Worm (Caenorhabditis elegans): ENCODE measurements around the gene F17C11.26.

F17C11.26 gene

DNA sequence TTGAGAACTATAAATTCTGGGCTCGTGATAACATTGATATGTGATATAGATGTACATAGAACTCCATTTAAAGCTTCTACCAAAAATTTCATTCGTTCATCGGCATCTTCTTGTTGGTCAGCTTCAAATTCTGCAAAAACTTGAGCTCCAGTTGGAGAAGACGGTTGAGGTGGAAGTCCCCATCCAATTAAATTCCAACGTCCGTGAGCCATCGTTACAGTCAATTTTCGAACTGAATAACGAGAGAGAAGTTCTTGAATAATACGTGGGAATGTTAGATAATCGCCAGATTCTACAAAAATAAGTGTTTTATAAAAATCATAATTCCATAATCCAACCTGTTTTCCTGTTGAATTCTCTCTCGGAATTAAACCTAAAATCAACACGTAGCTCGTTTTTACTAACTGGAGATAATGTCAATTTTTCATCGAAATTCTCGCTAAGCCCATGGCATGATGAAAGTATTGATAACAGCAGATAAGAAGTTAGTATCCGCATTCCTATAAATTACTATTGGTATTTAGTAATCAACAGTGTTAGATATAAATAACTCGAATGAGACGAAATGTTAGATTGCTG is 17.2 kb downstream of the F17C11.26 start, which contains the start of gene pigt-1 (continued):
- TF ChIP-seq dpl-1 (GFP tag; optimal IDR thresholded peaks at IDR 0.05) (no peak), lin-1 (GFP tag; IDR thresholded peaks at IDR 0.05) (no peak), hlh-11 (tag; optimal IDR thresholded peaks at IDR 0.05) (peak; percentile 5), duxl-1 (tag; optimal IDR thresholded peaks at IDR 0.05; ENCODE audit: poor library complexity) (no peak), dmd-8 (GFP tag; IDR thresholded peaks at IDR 0.05) (no peak), ztf-11 (tag; optimal IDR thresholded peaks at IDR 0.05) (no peak), dmd-9 (GFP tag; IDR thresholded peaks at IDR 0.05) (no peak), arid-1 (GFP tag; conservative IDR thresholded peaks at IDR 0.05) (no peak), lim-7 (GFP tag; IDR thresholded peaks at IDR 0.05) (no peak), dve-1 (tag; optimal IDR thresholded peaks at IDR 0.05; ENCODE audit: insufficient read depth) (peak; percentile 39), nhr-25 (tag; optimal IDR thresholded peaks at IDR 0.05; ENCODE audit: borderline replicate concordance, insufficient read depth) (no peak), unc-62 (GFP tag; optimal IDR thresholded peaks at IDR 0.05 in 1 of 2) (peak in 1 of 2 experiments; percentile 58), unc-62 (tag; optimal IDR thresholded peaks at IDR 0.05) (no peak), tag-97 (GFP tag; IDR thresholded peaks at IDR 0.05) (no peak), Y105C5A.15 (GFP tag; IDR thresholded peaks at IDR 0.05) (no peak), mxl-3 (GFP tag; optimal IDR thresholded peaks at IDR 0.05) (no peak), cey-2 (tag; optimal IDR thresholded peaks at IDR 0.05; ENCODE audit: borderline replicate concordance, insufficient read depth) (no peak), hlh-30 (tag; optimal IDR thresholded peaks at IDR 0.05; ENCODE audit: insufficient read depth) (no peak), ctbp-1 (GFP tag; IDR thresholded peaks at IDR 0.05) (no peak), aly-2 (tag; optimal IDR thresholded peaks at IDR 0.05) (no peak), nhr-48 (tag; optimal IDR thresholded peaks at IDR 0.05) (no peak), zfp-2 (tag; optimal IDR thresholded peaks at IDR 0.05) (no peak), nhr-10 (tag; optimal IDR thresholded peaks at IDR 0.05) (no peak), F44E2.7 (GFP tag; IDR thresholded peaks at IDR 0.05) (no peak), zag-1 (tag; optimal IDR thresholded peaks at IDR 0.05) (no peak), ceh-20 (GFP tag; IDR thresholded peaks at IDR 0.05) (no peak), ceh-44 (GFP tag; IDR thresholded peaks at IDR 0.05) (no peak), snpc-4 (tag; optimal IDR thresholded peaks at IDR 0.05) (no peak), php-3 (GFP tag; IDR thresholded peaks at IDR 0.05) (no peak), ceh-32 (tag; optimal IDR thresholded peaks at IDR 0.05; ENCODE audit: poor library complexity) (no peak), hif-1 (tag; optimal IDR thresholded peaks at IDR 0.05) (no peak), daf-8 (GFP tag; IDR thresholded peaks at IDR 0.05) (no peak), unc-39 (tag; optimal IDR thresholded peaks at IDR 0.05) (no peak), rbr-2 (tag; optimal IDR thresholded peaks at IDR 0.05) (no peak), mdt-29 (GFP tag; IDR thresholded peaks at IDR 0.05) (no peak)

ce11 chrV:10960544-10960943 is 19.3 kb downstream of the F17C11.26 start, which contains the start of gene vps-36:
TSS of gene vps-36 (minus strand) at chrV:10960669.
- TF ChIP-seq T20F7.1 (GFP tag; optimal IDR thresholded peaks at IDR 0.05) = peak; percentile 36
- TF ChIP-seq nhr-77 (tag; optimal IDR thresholded peaks at IDR 0.05) = peak; percentile 14
- TF ChIP-seq pqm-1 (tag; optimal IDR thresholded peaks at IDR 0.05) = peak; percentile 57
- peak; percentile 29 for TF ChIP-seq dve-1 (tag; optimal IDR thresholded peaks at IDR 0.05; ENCODE audit: insufficient read depth)
- TF ChIP-seq hlh-30 (tag; optimal IDR thresholded peaks at IDR 0.05; ENCODE audit: insufficient read depth) = no peak
- peak; percentile 9 for TF ChIP-seq mxl-3 (GFP tag; optimal IDR thresholded peaks at IDR 0.05)
- no peak for TF ChIP-seq saeg-2 (GFP tag; IDR thresholded peaks at IDR 0.05)
- TF ChIP-seq lin-29 (GFP tag; IDR thresholded peaks at IDR 0.05) = no peak
- TF ChIP-seq hlh-11 (tag; optimal IDR thresholded peaks at IDR 0.05) = peak; percentile 59
- TF ChIP-seq nhr-28 (tag; optimal IDR thresholded peaks at IDR 0.05) = peak; percentile 96
- TF ChIP-seq hmg-1.1 (GFP tag; IDR thresholded peaks at IDR 0.05) = no peak
- TF ChIP-seq lin-13 (GFP tag; optimal IDR thresholded peaks at IDR 0.05) = peak; percentile 39
- TF ChIP-seq F44E2.7 (GFP tag; IDR thresholded peaks at IDR 0.05) = no peak
- no peak for TF ChIP-seq pha-4 (GFP tag; IDR thresholded peaks at IDR 0.05)
- TF ChIP-seq pha-4 (tag; optimal IDR thresholded peaks at IDR 0.05) = peak; percentile 27
- TF ChIP-seq lin-38 (GFP tag; IDR thresholded peaks at IDR 0.05) = peak; percentile 37
- no peak for TF ChIP-seq daf-16 (GFP tag; optimal IDR thresholded peaks at IDR 0.05)
- peak; percentile 64 for TF ChIP-seq daf-16 (tag; optimal IDR thresholded peaks at IDR 0.05)
- TF ChIP-seq ZK337.2 (GFP tag; IDR thresholded peaks at IDR 0.05) = no peak
- TF ChIP-seq mep-1 (tag; optimal IDR thresholded peaks at IDR 0.05) = peak; percentile 31
- no peak for TF ChIP-seq dmd-8 (GFP tag; IDR thresholded peaks at IDR 0.05)
- TF ChIP-seq spr-1 (tag; optimal IDR thresholded peaks at IDR 0.05) = no peak

All from whole organism, L4 larva.